Fruit fly (Drosophila melanogaster): ENCODE measurements around the gene CG12594.

The CG12594 gene

dm6 chr3R:11778012-11778865 lies 56.7 kb downstream of the CG12594 start:
- TF ChIP-seq CG17801 (GFP tag; optimal IDR thresholded peaks at IDR 0.05; ENCODE audit: partially characterized antibody): peak; percentile 55

- TF ChIP-seq CG17801 (GFP tag; optimal IDR thresholded peaks at IDR 0.05; ENCODE audit: partially characterized antibody): no peak
These were observed 57.3 kb downstream of the CG12594 start for dm6 chr3R:11778879-11779278.

dm6 chr3R:11779357-11780018 lies 58.0 kb downstream of the CG12594 start:
- TF ChIP-seq CG17801 (GFP tag; optimal IDR thresholded peaks at IDR 0.05; ENCODE audit: partially characterized antibody): no peak

dm6 chr3R:11780181-11780688 lies 58.7 kb downstream of the CG12594 start:
- TF ChIP-seq CG17801 (GFP tag; optimal IDR thresholded peaks at IDR 0.05; ENCODE audit: partially characterized antibody): peak; percentile 92
